Fruit fly (Drosophila melanogaster) whole organism: ENCODE data around the gene chinmo.

ENCODE experiments used
- CG8478 ChIP-seq: fragments of >200 bp; optimal IDR thresholded peaks from 2 replicates; lab custom pipeline; 2018; ENCODE audit warnings: inconsistent platforms
- Dll ChIP-seq: fragments of >200 bp; optimal IDR thresholded peaks from 2 replicates; lab custom pipeline; 2017
- EcR ChIP-seq, 2 experiments: fragments of >200 bp; optimal IDR thresholded peaks; 2 replicates each; lab custom pipeline; 2017; ENCODE audit warnings: missing biosample characterization in 2 of 2, missing genetic modification characterization in 2 of 2, missing genetic modification reagents in 2 of 2
- pan ChIP-seq: fragments of >200 bp; optimal IDR thresholded peaks from 2 replicates; lab custom pipeline; 2017
- psq ChIP-seq: fragments of >200 bp; optimal IDR thresholded peaks from 2 replicates; lab custom pipeline; 2017
- usp ChIP-seq: fragments of >200 bp; optimal IDR thresholded peaks from 2 replicates; lab custom pipeline; 2017; ENCODE audit warnings: missing biosample characterization, missing genetic modification characterization, mixed read lengths

DNA sequence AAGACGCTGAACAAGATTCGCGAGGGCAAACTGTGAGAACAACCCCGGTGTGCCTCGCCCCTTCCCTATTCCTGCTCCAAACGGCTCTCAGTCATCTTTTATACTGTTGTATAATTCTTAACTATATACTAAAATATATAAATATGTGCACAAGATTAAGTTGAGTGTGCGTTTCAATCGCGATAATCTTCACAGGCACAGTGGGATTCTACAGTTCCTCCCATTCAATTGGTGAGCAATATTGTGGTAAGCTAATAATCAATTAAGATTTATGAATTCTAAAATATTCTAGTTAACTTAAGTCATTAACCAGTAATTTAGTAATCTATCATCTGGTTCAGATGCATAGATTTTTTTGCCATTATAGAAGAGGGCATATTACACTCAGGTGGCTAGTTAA lies 79.9 kb downstream of the chinmo start:
- TF ChIP-seq EcR (GFP tag; optimal IDR thresholded peaks at IDR 0.05; lab: Kevin White, UChicago) = no peak
- TF ChIP-seq pan (lab: Kevin White, UChicago) = no peak
- no peak for TF ChIP-seq usp (GFP tag; lab: Kevin White, UChicago)
- TF ChIP-seq Dll (lab: Kevin White, UChicago) = no peak
- no peak for TF ChIP-seq CG8478 (lab: Kevin White, UChicago)
- TF ChIP-seq psq = no peak
